Worm (Caenorhabditis elegans) whole organism, L3 larva: ENCODE measurements around the gene mltn-9.

Experiments
- R02D3.7 ChIP-seq: fragments of 150-350 bp; optimal IDR thresholded peaks from 2 replicates; lab custom pipeline; 2014; ENCODE audit warnings: missing biosample characterization, missing genetic modification characterization
- egl-27 ChIP-seq: sonication (generic microtip); optimal IDR thresholded peaks from 4 replicates; lab custom pipeline; 2017; ENCODE audit warnings: missing biosample characterization, missing genetic modification reagents, missing genetic modification characterization
- nhr-25 ChIP-seq: sonication (generic microtip); optimal IDR thresholded peaks from 2 replicates; lab custom pipeline; 2017; ENCODE audit warnings: missing biosample characterization, missing genetic modification characterization
- nhr-28 ChIP-seq: fragments of 150-350 bp; optimal IDR thresholded peaks from 2 replicates; lab custom pipeline; 2014; ENCODE audit warnings: missing biosample characterization, missing genetic modification characterization
- nhr-76 ChIP-seq: fragments of 150-350 bp; sonication (generic microtip); optimal IDR thresholded peaks from 5 replicates; lab custom pipeline; 2014; ENCODE audit warnings: missing biosample characterization, missing genetic modification characterization
- pqm-1 ChIP-seq: fragments of 150-350 bp; optimal IDR thresholded peaks from 2 replicates; lab custom pipeline; 2017; ENCODE audit warnings: missing biosample characterization, missing genetic modification characterization, inconsistent platforms
- sea-2 ChIP-seq: fragments of 150-350 bp; sonication (generic microtip); optimal IDR thresholded peaks from 4 replicates; lab custom pipeline; 2014; ENCODE audit warnings: missing biosample characterization, missing genetic modification reagents, missing genetic modification characterization
- skn-1 ChIP-seq: fragments of 150-350 bp; optimal IDR thresholded peaks from 2 replicates; lab custom pipeline; 2014; ENCODE audit warnings: missing biosample characterization, missing genetic modification characterization
- ztf-4 ChIP-seq: fragments of 150-350 bp; optimal IDR thresholded peaks from 2 replicates; lab custom pipeline; 2014; ENCODE audit warnings: missing biosample characterization, missing genetic modification characterization

ce11 chrII:14588162-14588561 lies 27.7 kb upstream of the mltn-9 start, which contains the start of gene nspb-10:
- no peak for TF ChIP-seq skn-1 (tag; lab: Kevin White, UChicago)
- TF ChIP-seq nhr-28, result no peak
- no peak for TF ChIP-seq ztf-4 (tag; lab: Kevin White, UChicago)
- no peak for TF ChIP-seq nhr-25 (tag; lab: Kevin White, UChicago)
- TF ChIP-seq egl-27, result no peak
- TF ChIP-seq R02D3.7 (tag; lab: Kevin White, UChicago), result no peak
- no peak for TF ChIP-seq nhr-76 (tag; lab: Kevin White, UChicago)
- TF ChIP-seq sea-2 (GFP tag; lab: Kevin White, UChicago), result no peak
- no peak for TF ChIP-seq pqm-1
